Fruit fly (Drosophila melanogaster) whole organism, embryonic: ENCODE measurements around the gene CG6340.
A peak's percentile ranks its signal among the peaks of the same experiment; 100 is the strongest.

Experiments
- Ada2b ChIP-seq: fragments of 200-800 bp; sonication (Bioruptor generic); IDR thresholded peaks from 2 replicates; pipeline ENCODE4 v1.3.6; 2022; ENCODE audit warnings: missing biosample characterization, missing genetic modification characterization
- Atf-2 ChIP-seq: fragments of 200-800 bp; sonication (Bioruptor generic); optimal IDR thresholded peaks from 2 replicates; lab custom pipeline; 2016; ENCODE audit warnings: missing biosample characterization, missing genetic modification characterization
- Atf3 ChIP-seq: fragments of 200-800 bp; sonication (Bioruptor generic); optimal IDR thresholded peaks from 3 replicates; lab custom pipeline; 2016; ENCODE audit warnings: missing biosample characterization, missing genetic modification characterization
- B-H1 ChIP-seq: fragments of 200-800 bp; sonication (Bioruptor generic); IDR thresholded peaks from 3 replicates; pipeline ENCODE4 v1.3.6; 2022; ENCODE audit warnings: missing biosample characterization, missing genetic modification characterization
- Bgb ChIP-seq: fragments of 200-800 bp; sonication (Bioruptor generic); IDR thresholded peaks from 2 replicates; pipeline ENCODE4 v1.3.6; 2022; ENCODE audit warnings: missing biosample characterization, missing genetic modification characterization; ENCODE audit not compliant: partially characterized antibody
- Blimp-1 ChIP-seq: fragments of 200-800 bp; sonication (Bioruptor generic); optimal IDR thresholded peaks from 3 replicates; lab custom pipeline; 2018; ENCODE audit warnings: missing biosample characterization, missing genetic modification characterization, mild to moderate bottlenecking, moderate library complexity, missing genetic modification reagents
- CG10654 ChIP-seq: fragments of 200-800 bp; sonication (Bioruptor generic); optimal IDR thresholded peaks from 2 replicates; lab custom pipeline; 2016; ENCODE audit warnings: missing biosample characterization, missing genetic modification characterization
- CG11247 ChIP-seq: fragments of 200-800 bp; sonication (Bioruptor generic); IDR thresholded peaks from 2 replicates; pipeline ENCODE4 v1.3.6; 2022; ENCODE audit warnings: missing biosample characterization, missing genetic modification characterization
- CG11398 ChIP-seq: fragments of 200-800 bp; sonication (Bioruptor generic); optimal IDR thresholded peaks from 2 replicates; lab custom pipeline; 2016; ENCODE audit warnings: missing biosample characterization, missing genetic modification characterization
- CG12155 ChIP-seq: fragments of 200-800 bp; sonication (Bioruptor generic); optimal IDR thresholded peaks from 3 replicates; lab custom pipeline; 2016; ENCODE audit warnings: missing biosample characterization, missing genetic modification characterization
- CG1233 ChIP-seq: fragments of 200-800 bp; sonication (Bioruptor generic); optimal IDR thresholded peaks from 4 replicates; lab custom pipeline; 2018; ENCODE audit warnings: missing biosample characterization, mild to moderate bottlenecking, missing genetic modification characterization
- CG15601 ChIP-seq: fragments of 200-800 bp; sonication (Bioruptor generic); optimal IDR thresholded peaks from 3 replicates; lab custom pipeline; 2019; ENCODE audit warnings: missing biosample characterization, mild to moderate bottlenecking, missing genetic modification characterization, moderate library complexity
- CG15696 ChIP-seq: fragments of 200-800 bp; sonication (Bioruptor generic); optimal IDR thresholded peaks from 2 replicates; lab custom pipeline; 2019; ENCODE audit warnings: missing biosample characterization, mild to moderate bottlenecking, missing genetic modification characterization, moderate library complexity
- CG16813 ChIP-seq: fragments of 200-800 bp; sonication (Bioruptor generic); IDR thresholded peaks from 3 replicates; pipeline ENCODE4 v1.3.6; 2022; ENCODE audit warnings: missing biosample characterization, missing genetic modification characterization; ENCODE audit not compliant: partially characterized antibody
- CG16863 ChIP-seq: fragments of 200-800 bp; sonication (Bioruptor generic); optimal IDR thresholded peaks from 3 replicates; lab custom pipeline; 2016; ENCODE audit warnings: missing biosample characterization, missing genetic modification characterization
- CG2120 ChIP-seq: fragments of 200-800 bp; sonication (Bioruptor generic); optimal IDR thresholded peaks from 3 replicates; lab custom pipeline; 2016; ENCODE audit warnings: missing biosample characterization, missing genetic modification characterization
- CG3407 ChIP-seq: fragments of 200-800 bp; sonication (Bioruptor generic); optimal IDR thresholded peaks from 2 replicates; lab custom pipeline; 2018; ENCODE audit warnings: missing biosample characterization, mild to moderate bottlenecking, missing genetic modification characterization
- CG4617 ChIP-seq: fragments of 200-800 bp; sonication (Bioruptor generic); optimal IDR thresholded peaks from 3 replicates; lab custom pipeline; 2016; ENCODE audit warnings: missing biosample characterization, missing genetic modification characterization, borderline replicate concordance
- CG6791 ChIP-seq: fragments of 200-800 bp; sonication (Bioruptor generic); IDR thresholded peaks from 3 replicates; pipeline ENCODE4 v1.3.6; 2022; ENCODE audit warnings: missing biosample characterization, missing genetic modification characterization; ENCODE audit not compliant: partially characterized antibody
- CG7987 ChIP-seq: fragments of 200-800 bp; sonication (Bioruptor generic); optimal IDR thresholded peaks from 2 replicates; lab custom pipeline; 2018; ENCODE audit warnings: missing biosample characterization, mild to moderate bottlenecking, missing genetic modification characterization, moderate library complexity
- CG9797 ChIP-seq: fragments of 200-800 bp; sonication (Bioruptor generic); optimal IDR thresholded peaks from 3 replicates; lab custom pipeline; 2018; ENCODE audit warnings: missing biosample characterization, mild to moderate bottlenecking, missing genetic modification characterization
- CG9932 ChIP-seq: fragments of 200-800 bp; sonication (Bioruptor generic); IDR thresholded peaks from 2 replicates; pipeline ENCODE4 v1.3.6; 2022; ENCODE audit warnings: missing biosample characterization, missing genetic modification characterization
- Dp ChIP-seq: fragments of 200-800 bp; sonication (Bioruptor generic); optimal IDR thresholded peaks from 2 replicates; lab custom pipeline; 2018; ENCODE audit warnings: missing biosample characterization, mild to moderate bottlenecking, missing genetic modification characterization, moderate library complexity
- Dref ChIP-seq: fragments of 200-800 bp; sonication (Bioruptor generic); IDR thresholded peaks from 2 replicates; pipeline ENCODE4 v1.3.6; 2022; ENCODE audit warnings: missing biosample characterization, missing genetic modification characterization
- Drgx ChIP-seq: fragments of 200-800 bp; sonication (Bioruptor generic); IDR thresholded peaks from 2 replicates; pipeline ENCODE4 v1.3.6; 2022; ENCODE audit warnings: missing biosample characterization, missing genetic modification characterization
- Mrtf ChIP-seq: fragments of 200-800 bp; sonication (Bioruptor generic); IDR thresholded peaks from 3 replicates; pipeline ENCODE4 v1.3.6; 2022; ENCODE audit warnings: missing biosample characterization, missing genetic modification characterization
- Poxn ChIP-seq: fragments of 200-800 bp; sonication (Bioruptor generic); IDR thresholded peaks from 2 replicates; pipeline ENCODE4 v1.3.6; 2022; ENCODE audit warnings: missing biosample characterization, missing genetic modification characterization
- Sox102F ChIP-seq: fragments of 200-800 bp; sonication (Bioruptor generic); optimal IDR thresholded peaks from 2 replicates; lab custom pipeline; 2018; ENCODE audit warnings: missing biosample characterization, mild to moderate bottlenecking, missing genetic modification characterization, moderate library complexity
- Spps ChIP-seq: fragments of 200-800 bp; sonication (Bioruptor generic); optimal IDR thresholded peaks from 2 replicates; lab custom pipeline; 2018; ENCODE audit warnings: missing biosample characterization, mild to moderate bottlenecking, missing genetic modification characterization
- aop ChIP-seq: fragments of 200-800 bp; sonication (Bioruptor generic); IDR thresholded peaks from 2 replicates; pipeline ENCODE4 v1.3.6; 2022; ENCODE audit warnings: missing biosample characterization, missing genetic modification characterization
- ara ChIP-seq: fragments of 200-800 bp; sonication (Bioruptor generic); IDR thresholded peaks from 2 replicates; pipeline ENCODE4 v1.3.6; 2022; ENCODE audit warnings: missing biosample characterization, missing genetic modification characterization
- cad ChIP-seq: fragments of >200 bp; optimal IDR thresholded peaks from 2 replicates; lab custom pipeline; 2017; ENCODE audit warnings: missing biosample characterization, missing genetic modification characterization
- caup ChIP-seq: fragments of 200-800 bp; sonication (Bioruptor generic); optimal IDR thresholded peaks from 3 replicates; lab custom pipeline; 2017; ENCODE audit warnings: missing biosample characterization, mild to moderate bottlenecking, missing genetic modification characterization, moderate library complexity; ENCODE audit not compliant: severe bottlenecking
- crc ChIP-seq: fragments of 200-800 bp; sonication (Bioruptor generic); optimal IDR thresholded peaks from 2 replicates; lab custom pipeline; 2016; ENCODE audit warnings: missing biosample characterization, missing genetic modification characterization
- dati ChIP-seq: fragments of 200-800 bp; sonication (Bioruptor generic); IDR thresholded peaks from 2 replicates; pipeline ENCODE4 v1.3.6; 2022; ENCODE audit warnings: missing biosample characterization, missing genetic modification characterization
- esg ChIP-seq: fragments of 200-800 bp; sonication (Bioruptor generic); conservative IDR thresholded peaks from 2 replicates; pipeline ENCODE4 v1.3.6; 2022; ENCODE audit warnings: missing biosample characterization, missing genetic modification characterization
- grau ChIP-seq: fragments of 200-800 bp; optimal IDR thresholded peaks from 3 replicates; lab custom pipeline; 2019; ENCODE audit warnings: missing biosample characterization, mild to moderate bottlenecking, missing genetic modification characterization, moderate library complexity
- hth ChIP-seq: fragments of >200 bp; optimal IDR thresholded peaks from 2 replicates; lab custom pipeline; 2017; ENCODE audit warnings: inconsistent platforms
- inv ChIP-seq: fragments of 200-800 bp; sonication (Bioruptor generic); IDR thresholded peaks from 2 replicates; pipeline ENCODE4 v1.3.6; 2022; ENCODE audit warnings: missing biosample characterization, missing genetic modification characterization; ENCODE audit not compliant: partially characterized antibody
- jumu ChIP-seq: fragments of 200-800 bp; sonication (Bioruptor generic); optimal IDR thresholded peaks from 3 replicates; lab custom pipeline; 2016; ENCODE audit warnings: missing biosample characterization, missing genetic modification characterization
- kah ChIP-seq: fragments of 200-800 bp; sonication (Bioruptor generic); optimal IDR thresholded peaks from 2 replicates; lab custom pipeline; 2018; ENCODE audit warnings: missing biosample characterization, mild to moderate bottlenecking, missing genetic modification characterization
- lbe ChIP-seq: fragments of 200-800 bp; sonication (Bioruptor generic); optimal IDR thresholded peaks from 2 replicates; lab custom pipeline; 2016; ENCODE audit warnings: missing biosample characterization, mild to moderate bottlenecking, missing genetic modification characterization
- maf-S ChIP-seq: fragments of 200-800 bp; sonication (Bioruptor generic); optimal IDR thresholded peaks from 2 replicates; lab custom pipeline; 2016; ENCODE audit warnings: missing biosample characterization, missing genetic modification characterization
- mam ChIP-seq: fragments of 200-800 bp; sonication (Bioruptor generic); optimal IDR thresholded peaks from 3 replicates; lab custom pipeline; 2016; ENCODE audit warnings: missing biosample characterization, missing genetic modification characterization
- org-1 ChIP-seq: fragments of 200-800 bp; sonication (Bioruptor generic); optimal IDR thresholded peaks from 2 replicates; lab custom pipeline; 2017; ENCODE audit warnings: missing biosample characterization, missing genetic modification characterization
- pho ChIP-seq: fragments of 200-800 bp; sonication (Bioruptor generic); optimal IDR thresholded peaks from 2 replicates; lab custom pipeline; 2016; ENCODE audit warnings: missing biosample characterization, missing genetic modification characterization
- ro ChIP-seq: fragments of 200-800 bp; sonication (Bioruptor generic); IDR thresholded peaks from 2 replicates; pipeline ENCODE4 v1.3.6; 2022; ENCODE audit warnings: missing biosample characterization, missing genetic modification characterization
- scrt ChIP-seq: fragments of 200-800 bp; sonication (Bioruptor generic); optimal IDR thresholded peaks from 2 replicates; lab custom pipeline; 2018; ENCODE audit warnings: missing biosample characterization, mild to moderate bottlenecking, missing genetic modification characterization, moderate library complexity
- slbo ChIP-seq: fragments of 200-800 bp; sonication (Bioruptor generic); IDR thresholded peaks from 2 replicates; pipeline ENCODE4 v1.3.6; 2022; ENCODE audit warnings: missing biosample characterization, missing genetic modification characterization
- so ChIP-seq: fragments of 200-800 bp; sonication (Bioruptor generic); IDR thresholded peaks from 3 replicates; pipeline ENCODE4 v1.3.6; 2022; ENCODE audit warnings: missing biosample characterization, missing genetic modification characterization
- stwl ChIP-seq: fragments of 200-800 bp; sonication (Bioruptor generic); optimal IDR thresholded peaks from 3 replicates; lab custom pipeline; 2018; ENCODE audit warnings: missing biosample characterization, mild to moderate bottlenecking, missing genetic modification characterization, moderate library complexity

CG6340 gene

dm6 chrX:15448136-15448535, 34.0 kb upstream of the CG6340 start:
- no peak for TF ChIP-seq Blimp-1 (GFP tag; lab: Kevin White, UChicago)
- TF ChIP-seq B-H1 (GFP tag; lab: Robert Waterston, UW) = no peak
- TF ChIP-seq CG15696 (tag; lab: Kevin White, UChicago) = no peak
- no peak for TF ChIP-seq ara (GFP tag; lab: Robert Waterston, UW)
- no peak for TF ChIP-seq Sox102F (GFP tag; lab: Kevin White, UChicago)
- no peak for TF ChIP-seq CG9797 (GFP tag; lab: Kevin White, UChicago)
- no peak for TF ChIP-seq hth (lab: Kevin White, UChicago)
- no peak for TF ChIP-seq esg (GFP tag; lab: Robert Waterston, UW)
- no peak for TF ChIP-seq CG16863

dm6 chrX:15448809-15449208, 33.4 kb upstream of the CG6340 start:
- TF ChIP-seq org-1 (no peak), CG11247 (GFP tag; lab: Robert Waterston, UW) (no peak), crc (GFP tag; lab: Kevin White, UChicago) (no peak), Atf3 (GFP tag; lab: Kevin White, UChicago) (no peak), Dp (GFP tag; lab: Kevin White, UChicago) (no peak), cad (GFP tag; lab: Kevin White, UChicago) (no peak), Poxn (no peak), Spps (tag; lab: Kevin White, UChicago) (no peak), grau (peak; percentile 54), CG16813 (GFP tag; lab: Robert Waterston, UW) (no peak), so (GFP tag; lab: Robert Waterston, UW) (no peak), slbo (peak; percentile 53), mam (GFP tag; lab: Kevin White, UChicago) (no peak), CG3407 (GFP tag; lab: Kevin White, UChicago) (no peak), Mrtf (no peak), CG10654 (no peak), CG2120 (peak; percentile 22), Atf-2 (no peak), CG6791 (no peak), scrt (no peak), pho (no peak), CG15601 (tag; lab: Kevin White, UChicago) (no peak), Bgb (no peak), Drgx (GFP tag; lab: Robert Waterston, UW) (0 out of 2 replicates have a peak, but pooled peaks have one; percentile 17), kah (GFP tag; lab: Kevin White, UChicago) (no peak), jumu (GFP tag; lab: Kevin White, UChicago) (no peak), CG12155 (GFP tag; lab: Kevin White, UChicago) (no peak), inv (GFP tag; lab: Robert Waterston, UW) (no peak), aop (GFP tag; lab: Robert Waterston, UW) (no peak)

dm6 chrX:15449490-15450326, 32.5 kb upstream of the CG6340 start, which contains the start of the genes Scamp and Ahcy:
TSS of gene Scamp (minus strand) at chrX:15449883.
TSS of gene Ahcy (plus strand) at chrX:15450261.
- TF ChIP-seq Dref (GFP tag; lab: Robert Waterston, UW) = peak; percentile 65
- no peak for TF ChIP-seq CG11398 (GFP tag; lab: Kevin White, UChicago)
- no peak for TF ChIP-seq lbe (GFP tag; lab: Kevin White, UChicago)
- TF ChIP-seq CG7987 (GFP tag; lab: Kevin White, UChicago) = no peak
- no peak for TF ChIP-seq ro (GFP tag; lab: Robert Waterston, UW)
- TF ChIP-seq CG4617 (GFP tag; lab: Kevin White, UChicago) = peak; percentile 56
- no peak for TF ChIP-seq CG1233 (GFP tag; lab: Kevin White, UChicago)
- no peak for TF ChIP-seq Ada2b
- TF ChIP-seq caup (GFP tag; lab: Kevin White, UChicago) = no peak
- TF ChIP-seq CG9932 (GFP tag; lab: Robert Waterston, UW) = no peak; the same call in 1 of the 2 replicates
- TF ChIP-seq maf-S = no peak
- peak; percentile 32 for TF ChIP-seq stwl (tag; lab: Kevin White, UChicago)
- no peak for TF ChIP-seq CG10654
- TF ChIP-seq dati (GFP tag; lab: Robert Waterston, UW) = no peak
